Fruit fly (Drosophila melanogaster): ENCODE results near the gene CG6418.

CG6418 gene

dm6 chr3L:10893156-10893784 is 14.4 kb upstream of the CG6418 start (continued):
- TF ChIP-seq Deaf1 (tag; optimal IDR thresholded peaks at IDR 0.05) (peak; percentile 39), CG12071 (GFP tag; optimal IDR thresholded peaks at IDR 0.05) (no peak), Trl (optimal IDR thresholded peaks at IDR 0.05) (no peak), Trl (GFP tag; optimal IDR thresholded peaks at IDR 0.05) (no peak), bsh (GFP tag; optimal IDR thresholded peaks at IDR 0.05) (peak in 1 of 2 experiments; percentile 37), CG3838 (GFP tag; optimal IDR thresholded peaks at IDR 0.05) (no peak), CG32767 (GFP tag; IDR thresholded peaks at IDR 0.05) (no peak), CG16815 (GFP tag; optimal IDR thresholded peaks at IDR 0.05) (no peak), hth (optimal IDR thresholded peaks at IDR 0.05) (no peak), mirr (GFP tag; optimal IDR thresholded peaks at IDR 0.05) (no peak), tll (GFP tag; optimal IDR thresholded peaks at IDR 0.05) (no peak), BEAF-32 (GFP tag; optimal IDR thresholded peaks at IDR 0.05) (no peak), CG1529 (GFP tag; optimal IDR thresholded peaks at IDR 0.05) (no peak), scrt (GFP tag; optimal IDR thresholded peaks at IDR 0.05) (no peak), gro (GFP tag; optimal IDR thresholded peaks at IDR 0.05) (no peak), oc (tag; optimal IDR thresholded peaks at IDR 0.05) (peak; percentile 59), CG5245 (GFP tag; optimal IDR thresholded peaks at IDR 0.05) (no peak), Atf3 (GFP tag; optimal IDR thresholded peaks at IDR 0.05) (no peak), CG18262 (tag; optimal IDR thresholded peaks at IDR 0.05) (peak; percentile 68), Poxn (GFP tag; IDR thresholded peaks at IDR 0.05) (no peak), CG9215 (GFP tag; IDR thresholded peaks at IDR 0.05) (no peak), z (GFP tag; IDR thresholded peaks at IDR 0.05) (no peak), Taf1 (GFP tag; IDR thresholded peaks at IDR 0.05) (no peak), CG31365 (tag; optimal IDR thresholded peaks at IDR 0.05) (no peak), CG5953 (GFP tag; IDR thresholded peaks at IDR 0.05) (no peak), zfh2 (GFP tag; optimal IDR thresholded peaks at IDR 0.05) (no peak), CHES-1-like (GFP tag; optimal IDR thresholded peaks at IDR 0.05) (no peak), fd3F (GFP tag; optimal IDR thresholded peaks at IDR 0.05) (peak; percentile 41), fd64A (GFP tag; optimal IDR thresholded peaks at IDR 0.05) (no peak), Sox100B (GFP tag; optimal IDR thresholded peaks at IDR 0.05) (peak; percentile 79), kni (GFP tag; optimal IDR thresholded peaks at IDR 0.05) (no peak), Antp (GFP tag; optimal IDR thresholded peaks at IDR 0.05) (no peak), chif (GFP tag; optimal IDR thresholded peaks at IDR 0.05) (no peak), NC2β (GFP tag; optimal IDR thresholded peaks at IDR 0.05) (no peak), CG11504 (tag; optimal IDR thresholded peaks at IDR 0.05) (peak; percentile 81), Tbp (GFP tag; optimal IDR thresholded peaks at IDR 0.05) (no peak), CG6683 (GFP tag; optimal IDR thresholded peaks at IDR 0.05) (peak; percentile 30), dysf (GFP tag; IDR thresholded peaks at IDR 0.05) (peak; percentile 39; the same call in 1 of the 3 replicates), fru (optimal IDR thresholded peaks at IDR 0.05) (no peak), ara (GFP tag; IDR thresholded peaks at IDR 0.05) (no peak), CG1603 (tag; optimal IDR thresholded peaks at IDR 0.05) (no peak), tgo (GFP tag; IDR thresholded peaks at IDR 0.05) (peak; percentile 58; the same call in 2 of the 3 replicates), CG3065 (GFP tag; optimal IDR thresholded peaks at IDR 0.05) (no peak), crp (GFP tag; optimal IDR thresholded peaks at IDR 0.05) (no peak), vvl (GFP tag; IDR thresholded peaks at IDR 0.05) (peak; percentile 80), Xbp1 (GFP tag; optimal IDR thresholded peaks at IDR 0.05) (peak; percentile 46), CG11695 (GFP tag; IDR thresholded peaks at IDR 0.05) (peak; percentile 43; the same call in 1 of the 3 replicates), Chrac-16 (GFP tag; optimal IDR thresholded peaks at IDR 0.05) (no peak), Opbp (GFP tag; IDR thresholded peaks at IDR 0.05; ENCODE audit: partially characterized antibody) (no peak), Med (GFP tag) (peak; percentile 51), hb (GFP tag; IDR thresholded peaks at IDR 0.05; ENCODE audit: partially characterized antibody) (no peak)
